Fruit fly (Drosophila melanogaster): ENCODE results near the gene CG33310.

Gene CG33310

DNA sequence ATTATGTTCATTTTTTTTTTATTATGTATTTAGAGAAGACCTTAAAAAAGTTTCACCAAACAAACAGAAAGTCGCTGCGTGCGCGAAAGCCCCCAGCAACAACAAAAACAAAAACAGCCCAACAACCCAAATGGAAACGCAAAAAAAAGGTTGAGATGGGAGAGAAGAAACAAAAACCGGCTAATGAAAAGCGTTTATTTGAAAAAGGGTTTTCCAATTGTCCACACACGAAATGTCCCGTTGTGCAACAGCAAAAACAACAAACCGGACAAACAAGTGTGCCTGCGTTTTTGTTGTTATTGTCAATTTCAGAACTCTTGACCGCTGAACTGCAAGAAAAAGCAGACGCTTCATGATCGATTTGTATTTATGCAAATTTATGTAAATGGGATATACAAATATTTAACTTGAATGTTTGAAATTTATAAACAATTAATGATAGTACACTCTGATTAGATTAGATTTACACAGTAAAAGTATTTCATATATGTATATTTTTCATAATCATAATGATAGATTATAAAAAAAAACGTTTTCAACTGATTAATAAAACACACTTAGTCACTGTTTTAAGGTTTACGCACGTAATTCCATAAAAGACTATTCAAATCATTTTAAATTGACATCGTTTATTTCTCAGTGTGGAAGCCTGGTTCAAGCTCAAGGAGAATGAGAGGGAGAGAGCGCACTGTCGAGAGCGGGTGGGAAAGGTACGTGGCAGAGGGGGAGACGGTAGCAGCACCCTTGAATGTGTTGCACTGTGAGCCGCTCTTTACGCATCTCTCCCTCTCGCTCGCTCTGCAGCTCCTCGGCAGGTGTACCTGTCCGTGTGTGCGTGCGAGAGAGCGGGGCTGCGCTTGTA, 29.9 kb downstream of the CG33310 start (continued):
- no peak for TF ChIP-seq bowl (GFP tag; IDR thresholded peaks at IDR 0.05)
- TF ChIP-seq crol (GFP tag; IDR thresholded peaks at IDR 0.05) = peak; percentile 97
- TF ChIP-seq CG43689 (GFP tag; IDR thresholded peaks at IDR 0.05) = no peak
- peak; percentile 39 for TF ChIP-seq slp2 (GFP tag; optimal IDR thresholded peaks at IDR 0.05)
- peak; percentile 79 for TF ChIP-seq bcd (GFP tag; optimal IDR thresholded peaks at IDR 0.05)
- peak; percentile 57 to 76 for TF ChIP-seq bsh (GFP tag; optimal IDR thresholded peaks at IDR 0.05)
- TF ChIP-seq NC2β (GFP tag; optimal IDR thresholded peaks at IDR 0.05) = no peak
- TF ChIP-seq Sry-β (GFP tag; optimal IDR thresholded peaks at IDR 0.05) = peak; percentile 21
- peak in 1 of 3 experiments; percentile 49 for TF ChIP-seq Stat92E (GFP tag; optimal IDR thresholded peaks at IDR 0.05)
- TF ChIP-seq CG3163 (GFP tag; optimal IDR thresholded peaks at IDR 0.05) = no peak
- peak; percentile 46; the same call in 1 of the 2 replicates for TF ChIP-seq sob (GFP tag; IDR thresholded peaks at IDR 0.05)
- no peak for TF ChIP-seq Doc3 (GFP tag; IDR thresholded peaks at IDR 0.05; ENCODE audit: partially characterized antibody)
- TF ChIP-seq chif (GFP tag; optimal IDR thresholded peaks at IDR 0.05) = peak in 1 of 2 experiments; percentile 8
- no peak for TF ChIP-seq dan (GFP tag; IDR thresholded peaks at IDR 0.05)
- no peak for TF ChIP-seq bab2 (GFP tag; optimal IDR thresholded peaks at IDR 0.05)
- TF ChIP-seq CG6683 (GFP tag; optimal IDR thresholded peaks at IDR 0.05) = peak; percentile 24
- TF ChIP-seq Nf-YC (tag; optimal IDR thresholded peaks at IDR 0.05) = no peak
- TF ChIP-seq CG1529 (GFP tag; optimal IDR thresholded peaks at IDR 0.05) = peak; percentile 65
- TF ChIP-seq sr (GFP tag; IDR thresholded peaks at IDR 0.05) = no peak; the same call in 2 of the 3 replicates
- TF ChIP-seq ham (GFP tag; IDR thresholded peaks at IDR 0.05) = no peak
- peak; percentile 67 for TF ChIP-seq odd (GFP tag; optimal IDR thresholded peaks at IDR 0.05)
- no peak for TF ChIP-seq CG13624 (GFP tag; optimal IDR thresholded peaks at IDR 0.05)
- peak; percentile 47 for TF ChIP-seq CG17802 (tag; optimal IDR thresholded peaks at IDR 0.05)
- peak; percentile 44 for TF ChIP-seq CG13123 (GFP tag; optimal IDR thresholded peaks at IDR 0.05)
- TF ChIP-seq ato (GFP tag; IDR thresholded peaks at IDR 0.05; ENCODE audit: partially characterized antibody) = no peak
- TF ChIP-seq CG12391 (tag; optimal IDR thresholded peaks at IDR 0.05) = peak; percentile 86
- no peak for TF ChIP-seq HmgD (GFP tag; optimal IDR thresholded peaks at IDR 0.05)
- 0 out of 2 replicates have a peak, but pooled peaks have one; percentile 39 for TF ChIP-seq aop (GFP tag; IDR thresholded peaks at IDR 0.05)
- no peak for TF ChIP-seq prd (optimal IDR thresholded peaks at IDR 0.05)
- TF ChIP-seq prd (GFP tag; IDR thresholded peaks at IDR 0.05) = peak; percentile 80
- 0 out of 3 replicates have a peak, but pooled peaks have one; percentile 47 for TF ChIP-seq so (GFP tag; IDR thresholded peaks at IDR 0.05)
- TF ChIP-seq Bdp1 (GFP tag; optimal IDR thresholded peaks at IDR 0.05) = no peak
- peak; percentile 80 for TF ChIP-seq Sox102F (GFP tag; optimal IDR thresholded peaks at IDR 0.05)
- TF ChIP-seq CG13894 (tag; optimal IDR thresholded peaks at IDR 0.05) = no peak
- peak; percentile 71 for TF ChIP-seq E2f1 (GFP tag; IDR thresholded peaks at IDR 0.05)
- TF ChIP-seq Jarid2 (GFP tag; optimal IDR thresholded peaks at IDR 0.05) = peak; percentile 41
- TF ChIP-seq CG1832 (GFP tag; optimal IDR thresholded peaks at IDR 0.05) = peak; percentile 79
- TF ChIP-seq sim (GFP tag; IDR thresholded peaks at IDR 0.05) = no peak; the same call in 1 of the 2 replicates
- TF ChIP-seq Poxn (GFP tag; IDR thresholded peaks at IDR 0.05) = no peak
- peak; percentile 59 for TF ChIP-seq wor (GFP tag; IDR thresholded peaks at IDR 0.05)
- no peak for TF ChIP-seq dm (GFP tag; optimal IDR thresholded peaks at IDR 0.05)
- peak; percentile 57 for TF ChIP-seq trem (tag; optimal IDR thresholded peaks at IDR 0.05)
- no peak for TF ChIP-seq CG12769 (tag; optimal IDR thresholded peaks at IDR 0.05)
- TF ChIP-seq Ets65A (GFP tag) = peak; percentile 89
- TF ChIP-seq CG4360 (GFP tag; IDR thresholded peaks at IDR 0.05) = peak; percentile 80
- peak; percentile 41 for TF ChIP-seq ems (GFP tag; optimal IDR thresholded peaks at IDR 0.05)
- TF ChIP-seq row (GFP tag; IDR thresholded peaks at IDR 0.05) = peak; percentile 75
- TF ChIP-seq Ptx1 (GFP tag; IDR thresholded peaks at IDR 0.05) = peak; percentile 79
- no peak for TF ChIP-seq D (optimal IDR thresholded peaks at IDR 0.05)
- TF ChIP-seq D (GFP tag; optimal IDR thresholded peaks at IDR 0.05) = peak; percentile 81
